Fruit fly (Drosophila melanogaster) Kc167 (cell line): ENCODE data around the gene CG18473.

Experiments
- Myc ChIP-seq: fragments of >200 bp; optimal IDR thresholded peaks from 2 replicates; lab custom pipeline; 2017; ENCODE audit warnings: missing external identifiers
- Sin3A ChIP-seq: fragments of >200 bp; optimal IDR thresholded peaks from 2 replicates; lab custom pipeline; 2018; ENCODE audit warnings: missing external identifiers
- insv ChIP-seq: fragments of >200 bp; optimal IDR thresholded peaks from 3 replicates; lab custom pipeline; 2018; ENCODE audit warnings: missing external identifiers
- psq ChIP-seq: fragments of >200 bp; optimal IDR thresholded peaks from 2 replicates; lab custom pipeline; 2017; ENCODE audit warnings: missing external identifiers
- ttk ChIP-seq: sonication (Bioruptor generic); optimal IDR thresholded peaks from 2 replicates; lab custom pipeline; 2017; ENCODE audit warnings: missing external identifiers

dm6 chr3R:9399074-9399473, 36.0 kb downstream of the CG18473 start:
- TF ChIP-seq Sin3A (lab: Kevin White, UChicago), result no peak
- TF ChIP-seq psq (lab: Kevin White, UChicago), result no peak
- no peak for TF ChIP-seq insv (lab: Kevin White, UChicago)
- TF ChIP-seq Myc, result no peak
- TF ChIP-seq ttk (lab: Kevin White, UChicago), result no peak
